Fruit fly (Drosophila melanogaster): Measurements from ENCODE around the gene CG14780.

CG14780 gene

DNA sequence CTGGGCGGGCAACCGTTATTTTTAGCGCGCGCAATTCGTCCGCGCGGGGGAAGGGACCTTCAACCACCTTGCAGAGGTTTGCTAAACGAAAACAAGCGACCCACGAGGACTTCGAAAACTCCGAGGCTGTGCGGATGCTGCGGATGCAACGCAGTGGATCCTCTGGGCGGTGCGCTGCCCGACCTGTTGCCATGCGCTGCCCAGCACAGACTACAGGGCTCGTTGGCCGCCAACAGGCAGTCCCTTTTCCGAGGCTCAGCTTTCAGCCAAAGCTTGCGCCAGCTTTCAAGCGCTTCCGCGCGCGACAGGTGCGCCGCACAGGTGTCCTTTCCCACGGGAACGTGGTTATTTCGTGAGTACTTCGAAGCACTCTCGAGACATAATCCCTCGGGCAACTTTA lies 4.1 kb downstream of the CG14780 start:
- TF ChIP-seq usp (GFP tag; optimal IDR thresholded peaks at IDR 0.05) (no peak), pan (optimal IDR thresholded peaks at IDR 0.05) (no peak), CG8478 (optimal IDR thresholded peaks at IDR 0.05) (no peak), EcR (GFP tag; optimal IDR thresholded peaks at IDR 0.05) (no peak), psq (optimal IDR thresholded peaks at IDR 0.05) (no peak), Dll (optimal IDR thresholded peaks at IDR 0.05) (no peak)

DNA sequence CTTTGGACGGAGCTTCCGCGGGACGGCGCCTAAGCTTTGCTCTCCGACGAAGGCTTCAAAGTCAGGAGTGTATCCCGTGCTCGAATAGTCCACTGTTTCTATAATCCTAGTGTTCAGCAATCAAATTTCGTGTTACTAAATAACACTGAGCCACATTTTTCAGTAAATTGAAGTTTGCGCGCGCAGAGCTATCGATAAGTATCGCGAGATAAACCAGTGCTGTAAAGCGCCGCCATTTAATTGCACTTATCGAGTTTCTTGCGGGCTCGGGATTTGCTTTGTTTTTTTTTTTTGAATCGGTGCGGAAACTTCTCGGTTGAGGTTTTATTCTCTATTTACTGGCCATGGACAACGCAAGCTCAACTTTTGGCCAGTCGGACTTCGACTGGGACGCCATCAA lies 4.5 kb downstream of the CG14780 start, which contains the start of the genes Rab27 and mei-38:
TSS of gene Rab27 (minus strand) at position 127 of the 400 bp plus-strand sequence.
TSS of gene mei-38 (plus strand) at position 216 of the 400 bp plus-strand sequence.
- TF ChIP-seq CG8478 (optimal IDR thresholded peaks at IDR 0.05) (no peak), pan (optimal IDR thresholded peaks at IDR 0.05) (no peak), usp (GFP tag; optimal IDR thresholded peaks at IDR 0.05) (no peak), Dll (optimal IDR thresholded peaks at IDR 0.05) (no peak), psq (optimal IDR thresholded peaks at IDR 0.05) (no peak), EcR (GFP tag; optimal IDR thresholded peaks at IDR 0.05) (no peak)

DNA sequence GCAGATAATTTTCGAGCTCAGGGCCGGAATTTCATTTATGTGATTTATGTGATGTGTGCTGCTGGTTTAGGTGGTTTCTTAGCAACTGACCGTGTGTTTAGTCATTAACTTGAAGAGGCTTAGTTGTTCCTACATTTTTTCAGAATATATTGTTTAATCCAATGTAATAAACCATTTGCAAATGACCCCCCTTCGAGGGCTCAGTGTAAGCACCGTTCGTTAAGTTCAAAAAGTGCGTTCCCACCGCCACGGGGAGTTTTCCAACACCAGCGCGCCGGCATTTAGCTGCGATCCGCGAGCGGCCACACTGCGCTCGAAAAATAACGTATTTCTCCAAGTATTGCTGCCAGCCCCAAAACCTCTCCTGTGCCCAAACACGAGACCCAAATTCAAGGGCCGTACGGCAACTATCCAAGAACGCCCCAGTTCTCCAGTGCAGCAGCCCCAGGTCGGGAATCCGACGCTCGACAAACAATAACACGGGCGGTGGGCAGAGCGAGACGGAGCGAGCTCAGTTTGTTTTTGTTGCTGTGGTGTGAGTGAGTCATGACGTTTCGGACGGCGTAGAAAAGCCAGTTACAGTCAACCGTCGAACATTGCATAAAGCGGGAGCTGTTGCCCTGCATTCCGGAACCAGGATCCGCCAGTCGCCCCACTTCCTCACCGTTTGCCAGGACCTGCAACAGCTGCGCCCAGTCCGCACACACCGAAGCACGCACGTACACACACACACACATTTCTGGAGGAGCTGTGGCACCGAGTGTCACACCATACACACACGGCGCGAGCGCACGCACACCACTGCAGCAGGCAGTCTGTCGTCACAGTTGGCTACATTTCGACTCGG lies 6.2 kb downstream of the CG14780 start, which contains the start of gene rush:
TSS of gene rush (plus strand) at position 277 of the 847 bp plus-strand sequence.
- TF ChIP-seq EcR (GFP tag; optimal IDR thresholded peaks at IDR 0.05): no peak
- TF ChIP-seq Dll (optimal IDR thresholded peaks at IDR 0.05): no peak
- no peak for TF ChIP-seq pan (optimal IDR thresholded peaks at IDR 0.05)
- no peak for TF ChIP-seq usp (GFP tag; optimal IDR thresholded peaks at IDR 0.05)
- TF ChIP-seq psq (optimal IDR thresholded peaks at IDR 0.05): no peak
- TF ChIP-seq CG8478 (optimal IDR thresholded peaks at IDR 0.05): no peak

DNA sequence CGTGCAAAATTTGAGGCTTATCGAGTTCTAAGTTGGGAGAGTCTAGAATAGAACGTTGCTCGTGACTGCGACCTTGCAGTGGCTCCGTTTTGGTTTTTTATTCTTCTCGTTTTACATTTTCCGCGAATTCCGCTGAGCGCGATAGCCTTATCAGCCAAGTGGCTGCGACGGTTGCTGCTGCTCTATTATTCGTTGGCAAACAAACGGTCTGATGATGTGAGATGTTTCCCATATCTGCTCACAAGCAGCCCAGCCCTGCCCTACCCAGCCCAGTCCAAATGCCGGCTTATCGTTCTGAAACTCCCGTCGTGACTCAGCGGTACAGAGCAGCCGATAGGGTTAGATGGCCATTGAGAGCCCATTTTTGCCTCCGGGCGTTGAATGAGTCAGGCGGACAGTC lies 8.1 kb downstream of the CG14780 start:
- no peak for TF ChIP-seq usp (GFP tag; optimal IDR thresholded peaks at IDR 0.05)
- no peak for TF ChIP-seq Dll (optimal IDR thresholded peaks at IDR 0.05)
- no peak for TF ChIP-seq pan (optimal IDR thresholded peaks at IDR 0.05)
- TF ChIP-seq CG8478 (optimal IDR thresholded peaks at IDR 0.05): no peak
- no peak for TF ChIP-seq EcR (GFP tag; optimal IDR thresholded peaks at IDR 0.05)
- TF ChIP-seq psq (optimal IDR thresholded peaks at IDR 0.05): no peak

DNA sequence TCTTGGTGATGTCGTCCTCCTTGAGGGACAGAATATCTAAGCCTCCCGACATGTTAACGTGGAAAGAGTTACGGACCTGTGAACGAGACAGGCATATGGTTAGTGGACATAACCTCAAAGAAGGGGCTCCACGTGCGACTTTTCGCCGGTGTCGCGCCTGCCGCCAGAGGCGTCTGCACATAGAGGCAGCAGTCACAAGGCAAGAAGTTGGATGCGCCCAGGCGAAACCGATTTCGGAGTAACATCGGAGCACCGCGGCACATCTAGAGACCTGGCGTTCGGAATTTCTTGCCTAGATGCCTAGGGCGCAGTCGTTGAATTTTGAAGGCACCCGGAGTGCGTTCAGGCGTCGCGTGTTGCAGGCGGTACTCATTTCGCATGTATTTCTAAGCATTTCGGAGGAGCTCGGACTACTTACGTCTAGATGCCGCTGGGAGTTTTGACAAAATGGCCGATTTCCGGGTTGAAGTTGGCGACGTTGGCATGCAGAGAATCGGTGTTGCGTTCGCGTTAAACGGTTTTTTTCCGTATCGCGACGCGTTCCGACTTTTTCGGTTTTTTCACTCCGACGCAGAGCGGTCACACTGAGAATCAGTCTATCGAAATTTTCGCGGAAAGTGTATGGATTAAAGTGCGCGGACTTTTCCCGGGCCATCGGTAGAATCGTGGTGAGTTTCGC lies 10.7 kb downstream of the CG14780 start, which contains the start of the genes sta and inc:
TSS of gene sta (minus strand) at position 574 of the 679 bp plus-strand sequence.
TSS of gene inc (plus strand) at position 640 of the 679 bp plus-strand sequence.
- TF ChIP-seq Dll (optimal IDR thresholded peaks at IDR 0.05) (no peak), CG8478 (optimal IDR thresholded peaks at IDR 0.05) (no peak), EcR (GFP tag; optimal IDR thresholded peaks at IDR 0.05) (no peak), psq (optimal IDR thresholded peaks at IDR 0.05) (no peak), pan (optimal IDR thresholded peaks at IDR 0.05) (no peak), usp (GFP tag; optimal IDR thresholded peaks at IDR 0.05) (no peak)

DNA sequence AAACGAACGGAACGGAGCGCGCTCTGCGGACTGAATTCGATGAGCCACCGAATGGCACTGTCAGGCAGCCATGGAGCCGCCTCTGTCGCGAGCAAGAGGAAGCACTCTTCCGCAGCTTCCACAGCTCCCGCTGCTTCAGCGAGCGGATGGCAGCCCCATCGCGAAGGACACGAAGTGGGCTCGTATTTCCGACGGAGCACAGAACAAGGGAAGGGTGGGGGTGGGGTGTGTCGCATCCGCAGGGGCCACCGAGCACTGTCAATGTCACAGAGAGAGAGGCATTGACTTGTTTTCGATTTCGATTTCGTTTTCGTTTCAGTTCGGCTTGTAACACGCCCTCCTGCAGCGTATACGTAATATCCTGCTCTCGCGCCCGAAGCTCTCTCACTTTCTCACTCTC lies 35.4 kb downstream of the CG14780 start, which contains the start of gene Nmdar2:
TSS of gene Nmdar2 (minus strand) at position 59 of the 400 bp plus-strand sequence.
- TF ChIP-seq psq (optimal IDR thresholded peaks at IDR 0.05): no peak
- TF ChIP-seq usp (GFP tag; optimal IDR thresholded peaks at IDR 0.05): no peak
- TF ChIP-seq pan (optimal IDR thresholded peaks at IDR 0.05): no peak
- no peak for TF ChIP-seq Dll (optimal IDR thresholded peaks at IDR 0.05)
- no peak for TF ChIP-seq EcR (GFP tag; optimal IDR thresholded peaks at IDR 0.05)
- no peak for TF ChIP-seq CG8478 (optimal IDR thresholded peaks at IDR 0.05)

DNA sequence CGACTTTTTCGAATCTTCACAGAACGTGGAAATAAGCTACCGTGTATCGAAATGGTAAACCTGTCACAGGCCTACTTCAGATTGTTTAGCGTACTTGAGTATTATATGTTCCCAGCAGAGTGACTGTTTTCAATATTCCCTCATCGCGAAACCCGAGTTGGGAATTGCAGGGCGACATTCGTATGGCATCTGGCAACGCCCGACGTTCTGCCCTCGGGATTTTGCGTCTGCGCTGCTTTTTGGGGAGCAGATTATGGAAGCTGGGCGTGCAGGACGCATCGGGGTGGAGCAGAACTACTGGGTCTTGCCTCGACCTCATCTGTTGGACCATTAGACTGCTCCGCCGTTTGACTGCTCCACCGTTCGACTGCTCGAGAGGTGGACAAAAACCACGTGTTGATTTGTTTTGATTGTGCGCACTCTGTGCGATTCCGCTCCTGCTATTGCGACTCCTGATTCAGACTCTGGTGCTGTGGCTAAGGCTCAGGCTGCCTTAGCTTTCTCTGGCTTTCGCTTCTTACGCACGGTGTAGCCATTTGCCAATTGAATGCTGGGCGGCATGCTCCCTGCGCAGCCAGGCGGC lies 36.0 kb downstream of the CG14780 start:
- TF ChIP-seq pan (optimal IDR thresholded peaks at IDR 0.05): no peak
- TF ChIP-seq psq (optimal IDR thresholded peaks at IDR 0.05): no peak
- TF ChIP-seq Dll (optimal IDR thresholded peaks at IDR 0.05): no peak
- TF ChIP-seq usp (GFP tag; optimal IDR thresholded peaks at IDR 0.05): no peak
- TF ChIP-seq EcR (GFP tag; optimal IDR thresholded peaks at IDR 0.05): no peak
- no peak for TF ChIP-seq CG8478 (optimal IDR thresholded peaks at IDR 0.05)

DNA sequence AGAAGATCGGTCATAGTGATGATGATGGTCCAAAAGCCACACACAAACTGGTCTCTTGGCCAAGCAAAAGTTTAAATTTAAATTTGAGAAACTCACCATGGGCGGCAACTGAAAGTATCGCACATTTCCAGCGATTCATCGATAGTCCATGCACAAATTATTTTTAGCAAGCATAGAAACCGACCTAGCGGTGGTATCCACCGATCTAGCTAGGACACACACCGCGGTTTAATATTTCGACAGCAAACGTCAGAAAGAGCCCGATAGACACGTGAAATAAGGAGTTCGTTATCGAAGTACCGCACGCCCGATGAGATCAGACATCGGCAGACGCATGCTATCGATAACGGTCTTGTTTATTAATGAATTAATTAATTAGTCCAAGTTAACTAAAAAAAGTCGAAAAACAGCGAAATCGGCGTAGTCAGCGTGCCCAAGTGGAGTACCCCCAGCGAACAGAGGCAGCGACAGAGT lies 40.5 kb downstream of the CG14780 start, which contains the start of gene CG14795:
TSS of gene CG14795 (minus strand) at position 51 of the 474 bp plus-strand sequence.
- TF ChIP-seq pan (optimal IDR thresholded peaks at IDR 0.05): no peak

DNA sequence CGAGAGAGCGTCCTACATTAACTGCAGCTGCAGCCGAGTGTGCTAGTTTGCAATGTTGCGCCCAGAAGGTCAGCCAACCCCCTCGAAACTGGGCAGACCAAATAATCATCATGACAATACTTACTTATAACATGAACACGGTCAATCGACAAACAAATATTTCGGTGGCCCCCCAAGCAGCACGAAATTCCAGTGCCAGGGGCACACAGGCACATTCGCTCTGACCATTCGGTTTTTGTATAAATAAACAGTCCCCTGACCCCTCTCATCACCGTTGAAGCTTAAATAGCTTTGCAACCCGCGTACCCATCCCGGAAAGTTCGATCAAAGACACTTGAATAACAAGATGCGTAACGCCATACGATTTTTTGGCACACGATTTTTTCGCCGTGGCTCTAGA lies 41.5 kb downstream of the CG14780 start:
- no peak for TF ChIP-seq pan (optimal IDR thresholded peaks at IDR 0.05)
- TF ChIP-seq EcR (GFP tag; optimal IDR thresholded peaks at IDR 0.05): no peak
- TF ChIP-seq usp (GFP tag; optimal IDR thresholded peaks at IDR 0.05): no peak
- no peak for TF ChIP-seq Dll (optimal IDR thresholded peaks at IDR 0.05)
- TF ChIP-seq psq (optimal IDR thresholded peaks at IDR 0.05): no peak
- no peak for TF ChIP-seq CG8478 (optimal IDR thresholded peaks at IDR 0.05)

DNA sequence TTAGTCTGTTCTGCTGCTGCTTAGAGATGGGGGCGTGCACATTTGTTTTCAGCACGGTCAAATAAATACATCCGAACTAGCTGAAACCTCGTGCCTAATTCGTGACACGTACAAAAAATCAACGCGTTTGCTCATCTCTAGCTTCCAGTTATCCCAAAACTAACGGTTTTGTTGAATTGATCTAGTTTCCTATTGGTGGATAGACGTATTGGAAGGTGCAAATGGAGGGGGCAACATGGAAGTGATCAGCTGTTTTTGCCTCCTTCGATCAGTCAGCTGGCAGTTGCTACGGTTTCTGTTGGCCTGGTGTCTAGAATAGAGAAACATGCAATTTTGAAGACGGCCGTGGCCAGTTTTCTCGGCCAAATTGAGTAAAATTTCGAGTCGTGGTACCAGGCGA lies 45.3 kb downstream of the CG14780 start:
- TF ChIP-seq psq (optimal IDR thresholded peaks at IDR 0.05) (no peak), pan (optimal IDR thresholded peaks at IDR 0.05) (no peak), EcR (GFP tag; optimal IDR thresholded peaks at IDR 0.05) (no peak), Dll (optimal IDR thresholded peaks at IDR 0.05) (no peak), usp (GFP tag; optimal IDR thresholded peaks at IDR 0.05) (no peak), CG8478 (optimal IDR thresholded peaks at IDR 0.05) (no peak)

Data from whole organism.